Fruit fly (Drosophila melanogaster): ENCODE measurements around the gene CG43131.

The CG43131 gene

DNA sequence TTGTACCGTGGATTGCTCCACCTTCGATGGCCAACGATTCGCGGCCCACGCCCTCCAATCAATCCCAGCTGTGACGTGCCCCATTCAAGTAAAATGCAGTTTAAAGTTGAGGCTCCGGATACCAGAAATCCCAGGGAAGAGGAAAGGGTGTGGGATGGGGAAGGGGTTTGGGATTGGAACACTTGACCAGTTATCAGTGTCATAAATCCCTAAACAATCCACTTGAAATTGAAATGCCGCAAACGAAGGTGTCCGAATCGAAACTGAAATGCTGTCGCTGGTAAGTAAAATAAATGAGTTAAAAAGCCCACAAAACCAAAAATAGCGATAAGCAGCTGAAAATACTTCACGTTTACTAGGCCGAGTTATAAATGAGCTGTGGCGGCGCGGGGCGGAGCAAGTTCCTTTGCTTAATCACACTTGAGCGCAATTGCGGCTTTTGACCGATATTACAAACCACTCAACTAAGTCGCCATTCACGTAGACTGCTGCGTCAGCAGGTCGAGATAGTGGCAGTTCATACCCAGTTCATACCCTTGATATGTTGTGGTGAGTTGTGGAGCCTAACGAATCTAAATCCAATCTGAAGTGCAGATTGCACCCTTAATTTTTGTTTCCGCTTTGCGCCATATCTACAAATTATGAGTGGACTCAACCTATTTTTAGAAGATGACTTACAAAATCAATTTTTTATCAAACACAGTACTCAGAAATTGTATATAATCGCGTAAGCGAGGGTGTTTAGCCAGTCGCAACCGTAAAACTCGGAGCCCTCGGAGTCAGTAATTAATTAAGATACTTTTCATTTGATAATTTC, 44.2 kb downstream of the CG43131 start:
- TF ChIP-seq sv (GFP tag; optimal IDR thresholded peaks at IDR 0.05) (no peak), rgr (GFP tag; optimal IDR thresholded peaks at IDR 0.05) (peak; percentile 8), Hnf4 (GFP tag; optimal IDR thresholded peaks at IDR 0.05) (peak; percentile 38), brk (GFP tag; optimal IDR thresholded peaks at IDR 0.05) (no peak), Rel (GFP tag; optimal IDR thresholded peaks at IDR 0.05) (peak; percentile 2), Rel (tag; optimal IDR thresholded peaks at IDR 0.05) (peak; percentile 61), fru (GFP tag; optimal IDR thresholded peaks at IDR 0.05) (peak; percentile 47), br (GFP tag; optimal IDR thresholded peaks at IDR 0.05) (peak; percentile 40), woc (GFP tag; optimal IDR thresholded peaks at IDR 0.05) (peak; percentile 31), ey (GFP tag; optimal IDR thresholded peaks at IDR 0.05) (peak; percentile 64), dl (GFP tag; optimal IDR thresholded peaks at IDR 0.05; ENCODE audit: insufficient read depth in 1 of 2, partially characterized antibody in 2 of 2) (no peak), foxo (GFP tag; optimal IDR thresholded peaks at IDR 0.05) (peak in 1 of 2 experiments; percentile 55), psq (GFP tag; optimal IDR thresholded peaks at IDR 0.05) (no peak), pan (optimal IDR thresholded peaks at IDR 0.05) (peak; percentile 56), CrebA (GFP tag; optimal IDR thresholded peaks at IDR 0.05; ENCODE audit: borderline replicate concordance) (peak; percentile 43), Jra (GFP tag; optimal IDR thresholded peaks at IDR 0.05) (no peak), OdsH (GFP tag; optimal IDR thresholded peaks at IDR 0.05) (peak; percentile 58), Hr83 (GFP tag; optimal IDR thresholded peaks at IDR 0.05; ENCODE audit: poor library complexity, severe bottlenecking) (peak; percentile 13), h (GFP tag; optimal IDR thresholded peaks at IDR 0.05) (peak; percentile 62)

DNA sequence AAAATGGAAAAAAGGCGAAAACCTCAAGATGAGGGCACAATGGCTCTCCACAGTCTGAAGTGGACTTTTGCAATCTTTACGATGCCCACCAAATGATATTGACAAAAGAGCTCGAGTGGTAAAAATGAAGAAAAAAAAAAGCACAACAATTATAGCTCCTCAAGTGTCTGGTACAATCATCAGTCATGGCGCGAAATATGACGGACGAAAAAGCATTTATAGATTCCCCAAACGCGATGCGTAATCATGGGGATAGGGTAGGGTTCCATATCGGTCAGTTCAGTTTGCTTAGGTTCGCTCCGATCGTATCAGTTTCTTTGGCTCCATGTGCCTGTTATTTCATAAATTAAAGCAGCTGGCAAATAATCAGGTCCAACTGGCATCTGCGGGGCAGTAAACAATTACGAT, 45.7 kb downstream of the CG43131 start:
- TF ChIP-seq Hnf4 (GFP tag; optimal IDR thresholded peaks at IDR 0.05) (peak; percentile 15), br (GFP tag; optimal IDR thresholded peaks at IDR 0.05) (peak; percentile 0), fru (GFP tag; optimal IDR thresholded peaks at IDR 0.05) (no peak), psq (GFP tag; optimal IDR thresholded peaks at IDR 0.05) (no peak), tai (GFP tag; optimal IDR thresholded peaks at IDR 0.05) (no peak), h (GFP tag; optimal IDR thresholded peaks at IDR 0.05) (peak; percentile 41), Myc (optimal IDR thresholded peaks at IDR 0.05) (no peak), brk (GFP tag; optimal IDR thresholded peaks at IDR 0.05) (no peak)

DNA sequence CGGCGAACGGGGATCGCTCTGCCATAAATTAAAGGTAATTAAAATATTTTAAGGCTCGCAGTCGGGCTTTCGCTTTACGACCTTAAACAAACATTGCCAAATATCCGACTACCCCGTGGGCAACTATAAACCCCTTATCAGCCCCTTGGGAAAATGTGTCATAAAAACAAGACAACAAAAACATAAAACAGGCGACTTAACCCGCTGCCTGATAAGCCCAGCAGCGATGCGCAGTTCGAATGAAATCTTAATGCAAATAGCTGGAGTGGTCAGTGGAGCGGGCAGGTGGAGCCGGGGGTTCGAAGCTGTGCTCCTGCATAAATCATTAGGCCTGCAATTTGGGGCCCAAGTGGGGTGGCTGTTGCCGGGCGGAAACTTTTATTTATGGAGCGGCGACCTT, 46.5 kb downstream of the CG43131 start:
- TF ChIP-seq psq (GFP tag; optimal IDR thresholded peaks at IDR 0.05) (no peak), h (GFP tag; optimal IDR thresholded peaks at IDR 0.05) (no peak), sage (GFP tag; optimal IDR thresholded peaks at IDR 0.05) (no peak), Mio (GFP tag; optimal IDR thresholded peaks at IDR 0.05) (no peak), foxo (GFP tag; optimal IDR thresholded peaks at IDR 0.05) (no peak)

DNA sequence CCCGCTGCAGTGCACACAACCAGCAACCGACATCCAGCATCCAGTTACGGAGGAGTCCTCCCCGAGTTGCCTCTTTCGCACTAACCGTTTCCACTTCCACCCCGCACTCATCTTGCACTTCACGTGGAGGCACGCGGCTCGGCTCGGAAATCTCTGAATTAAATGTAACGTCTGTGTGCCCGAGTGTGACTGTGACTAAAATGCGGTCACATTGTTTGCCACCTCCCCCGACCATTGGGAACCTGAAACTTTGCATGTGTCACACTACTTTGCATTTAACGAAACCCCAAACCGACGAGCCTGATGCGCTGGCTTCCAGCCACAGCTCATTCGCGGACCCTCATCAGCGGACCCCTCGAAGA, 47.7 kb downstream of the CG43131 start:
- TF ChIP-seq N (GFP tag; optimal IDR thresholded peaks at IDR 0.05), result no peak
- no peak for TF ChIP-seq br (GFP tag; optimal IDR thresholded peaks at IDR 0.05)
- TF ChIP-seq Mio (GFP tag; optimal IDR thresholded peaks at IDR 0.05), result no peak
- no peak for TF ChIP-seq OdsH (GFP tag; optimal IDR thresholded peaks at IDR 0.05)
- no peak for TF ChIP-seq CG32264 (GFP tag; optimal IDR thresholded peaks at IDR 0.05)
- no peak for TF ChIP-seq dsf (GFP tag; optimal IDR thresholded peaks at IDR 0.05; ENCODE audit: borderline replicate concordance)
- no peak for TF ChIP-seq h (GFP tag; optimal IDR thresholded peaks at IDR 0.05)
- TF ChIP-seq woc (GFP tag; optimal IDR thresholded peaks at IDR 0.05), result no peak
- TF ChIP-seq HLH106 (tag; optimal IDR thresholded peaks at IDR 0.05), result no peak
- TF ChIP-seq Dfd (GFP tag; optimal IDR thresholded peaks at IDR 0.05), result no peak
- TF ChIP-seq Hr83 (GFP tag; optimal IDR thresholded peaks at IDR 0.05; ENCODE audit: poor library complexity, severe bottlenecking), result no peak
- no peak for TF ChIP-seq Sp1 (GFP tag; optimal IDR thresholded peaks at IDR 0.05)
- no peak for TF ChIP-seq Hnf4 (GFP tag; optimal IDR thresholded peaks at IDR 0.05)
- TF ChIP-seq Myc (optimal IDR thresholded peaks at IDR 0.05), result no peak

DNA sequence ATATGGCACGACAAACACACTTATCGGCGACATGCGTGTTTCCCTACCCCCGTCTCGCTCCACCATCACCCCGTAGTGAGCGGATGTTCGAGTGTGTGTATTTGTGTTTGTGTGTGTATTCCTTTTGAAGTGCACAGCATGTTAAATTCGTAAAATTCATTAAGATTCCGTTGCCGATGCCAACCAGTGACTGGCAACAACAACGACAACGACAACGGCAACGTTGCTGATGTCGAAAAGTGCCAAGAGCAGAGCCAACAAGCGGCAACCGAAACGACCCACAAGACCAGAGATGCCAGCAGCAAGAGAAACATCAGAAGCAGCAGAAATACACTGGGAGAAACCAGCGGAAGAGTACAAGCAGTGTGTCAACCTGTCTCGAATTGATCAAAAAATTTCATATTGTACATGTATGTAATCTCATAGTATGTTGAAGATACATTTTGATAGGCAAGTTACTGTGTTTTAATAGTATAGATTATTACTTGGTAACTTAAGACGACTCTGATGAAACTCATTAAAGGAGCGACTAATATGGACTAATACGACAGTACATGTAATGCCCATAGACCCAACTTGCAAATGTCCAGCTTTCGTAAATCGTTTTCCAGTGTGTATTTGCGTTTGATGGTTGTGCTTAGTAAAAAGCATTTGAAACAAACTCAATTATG, 48.2 kb downstream of the CG43131 start:
- no peak for TF ChIP-seq Abd-B (GFP tag; optimal IDR thresholded peaks at IDR 0.05)
- no peak for TF ChIP-seq sv (GFP tag; optimal IDR thresholded peaks at IDR 0.05)
- no peak for TF ChIP-seq Dif (GFP tag; optimal IDR thresholded peaks at IDR 0.05; ENCODE audit: partially characterized antibody)
- peak; percentile 49 for TF ChIP-seq Vsx2 (GFP tag; optimal IDR thresholded peaks at IDR 0.05; ENCODE audit: partially characterized antibody)
- no peak for TF ChIP-seq CG32264 (GFP tag; optimal IDR thresholded peaks at IDR 0.05)
- no peak for TF ChIP-seq Dfd (GFP tag; optimal IDR thresholded peaks at IDR 0.05)
- peak; percentile 78 for TF ChIP-seq psq (GFP tag; optimal IDR thresholded peaks at IDR 0.05)
- TF ChIP-seq dl (GFP tag; optimal IDR thresholded peaks at IDR 0.05; ENCODE audit: insufficient read depth in 1 of 2, partially characterized antibody in 2 of 2), result no peak
- TF ChIP-seq rgr (GFP tag; optimal IDR thresholded peaks at IDR 0.05), result peak; percentile 81
- no peak for TF ChIP-seq Myc (optimal IDR thresholded peaks at IDR 0.05)
- no peak for TF ChIP-seq lola (GFP tag; optimal IDR thresholded peaks at IDR 0.05)
- TF ChIP-seq sage (GFP tag; optimal IDR thresholded peaks at IDR 0.05), result no peak
- TF ChIP-seq Hr83 (GFP tag; optimal IDR thresholded peaks at IDR 0.05; ENCODE audit: poor library complexity, severe bottlenecking), result no peak
- TF ChIP-seq dsf (GFP tag; optimal IDR thresholded peaks at IDR 0.05; ENCODE audit: borderline replicate concordance), result no peak
- peak; percentile 76 for TF ChIP-seq br (GFP tag; optimal IDR thresholded peaks at IDR 0.05)
- peak; percentile 85 for TF ChIP-seq h (GFP tag; optimal IDR thresholded peaks at IDR 0.05)
- no peak for TF ChIP-seq N (GFP tag; optimal IDR thresholded peaks at IDR 0.05)
- TF ChIP-seq usp (GFP tag; optimal IDR thresholded peaks at IDR 0.05), result no peak
- no peak for TF ChIP-seq Mio (GFP tag; optimal IDR thresholded peaks at IDR 0.05)
- peak; percentile 84 for TF ChIP-seq ey (GFP tag; optimal IDR thresholded peaks at IDR 0.05)
- peak; percentile 23 to 81 for TF ChIP-seq foxo (GFP tag; optimal IDR thresholded peaks at IDR 0.05)
- no peak for TF ChIP-seq brk (GFP tag; optimal IDR thresholded peaks at IDR 0.05)
- no peak for TF ChIP-seq CG9705 (GFP tag; optimal IDR thresholded peaks at IDR 0.05)
- peak; percentile 64 for TF ChIP-seq dmrt93B (GFP tag; optimal IDR thresholded peaks at IDR 0.05)

All from whole organism, wandering third instar larva.